Fruit fly (Drosophila melanogaster) whole organism, embryonic: ENCODE measurements around the gene Osi12.

Experiments
- Antp ChIP-seq: fragments of 200-800 bp; sonication (Bioruptor generic); optimal IDR thresholded peaks from 3 replicates; lab custom pipeline; 2016; ENCODE audit warnings: missing biosample characterization, missing genetic modification characterization
- Awh ChIP-seq: fragments of 200-800 bp; sonication (Bioruptor generic); IDR thresholded peaks from 2 replicates; pipeline ENCODE4, ENCODE4 v1.3.6; 2022; ENCODE audit warnings: missing biosample characterization, missing genetic modification characterization
- Blimp-1 ChIP-seq: fragments of 200-800 bp; sonication (Bioruptor generic); optimal IDR thresholded peaks from 3 replicates; lab custom pipeline; 2018; ENCODE audit warnings: missing biosample characterization, missing genetic modification characterization, mild to moderate bottlenecking, moderate library complexity, missing genetic modification reagents
- CG1024 ChIP-seq: fragments of 200-800 bp; sonication (Bioruptor generic); IDR thresholded peaks from 2 replicates; pipeline ENCODE4 v1.3.6; 2022; ENCODE audit warnings: missing biosample characterization, missing genetic modification characterization
- CG11093 ChIP-seq: fragments of 200-800 bp; sonication (Bioruptor generic); IDR thresholded peaks from 3 replicates; pipeline ENCODE4 v1.3.6; 2022; ENCODE audit warnings: missing biosample characterization, missing genetic modification characterization
- CG12744 ChIP-seq: fragments of 200-800 bp; sonication (Bioruptor generic); optimal IDR thresholded peaks from 2 replicates; lab custom pipeline; 2016; ENCODE audit warnings: missing biosample characterization, missing genetic modification characterization
- CG15269 ChIP-seq: fragments of 200-800 bp; sonication (Bioruptor generic); optimal IDR thresholded peaks from 2 replicates; lab custom pipeline; 2018; ENCODE audit warnings: missing biosample characterization, mild to moderate bottlenecking, missing genetic modification characterization, moderate library complexity
- CG1603 ChIP-seq: fragments of 200-800 bp; sonication (Bioruptor generic); optimal IDR thresholded peaks from 2 replicates; lab custom pipeline; 2019; ENCODE audit warnings: missing biosample characterization, mild to moderate bottlenecking, missing genetic modification characterization, moderate library complexity
- CG16779 ChIP-seq: fragments of 200-800 bp; sonication (Bioruptor generic); IDR thresholded peaks from 2 replicates; pipeline ENCODE4 v1.3.6; 2022; ENCODE audit warnings: missing biosample characterization, missing genetic modification characterization
- CG17359 ChIP-seq: fragments of 200-800 bp; sonication (Bioruptor generic); optimal IDR thresholded peaks from 3 replicates; lab custom pipeline; 2018; ENCODE audit warnings: missing biosample characterization, mild to moderate bottlenecking, missing genetic modification characterization, moderate library complexity
- CG17829 ChIP-seq: fragments of 200-800 bp; optimal IDR thresholded peaks from 2 replicates; lab custom pipeline; 2019; ENCODE audit warnings: missing biosample characterization, mild to moderate bottlenecking, missing genetic modification characterization, moderate library complexity
- CG32767 ChIP-seq: fragments of 200-800 bp; sonication (Bioruptor generic); IDR thresholded peaks from 2 replicates; pipeline ENCODE4 v1.3.6; 2022; ENCODE audit warnings: missing biosample characterization, missing genetic modification characterization
- CG3847 ChIP-seq: fragments of 200-800 bp; sonication (Bioruptor generic); IDR thresholded peaks from 2 replicates; pipeline ENCODE4 v1.3.6; 2022; ENCODE audit warnings: missing biosample characterization, missing genetic modification characterization
- CG9215 ChIP-seq: fragments of 200-800 bp; sonication (Bioruptor generic); IDR thresholded peaks from 2 replicates; pipeline ENCODE4 v1.3.6; 2022; ENCODE audit warnings: missing biosample characterization, missing genetic modification characterization
- CG9727 ChIP-seq: fragments of 200-800 bp; sonication (Bioruptor generic); optimal IDR thresholded peaks from 3 replicates; lab custom pipeline; 2017; ENCODE audit warnings: missing biosample characterization, mild to moderate bottlenecking, missing genetic modification characterization
- Dref ChIP-seq: fragments of 200-800 bp; sonication (Bioruptor generic); IDR thresholded peaks from 2 replicates; pipeline ENCODE4 v1.3.6; 2022; ENCODE audit warnings: missing biosample characterization, missing genetic modification characterization
- Eip74EF ChIP-seq, 2 experiments: fragments of 200-800 bp in 1 of 2; fragments of >200 bp in 1 of 2; sonication (Bioruptor generic) in 1 of 2; optimal IDR thresholded peaks; 2 replicates each; lab custom pipeline; 2017 to 2019; ENCODE audit warnings: missing biosample characterization in 2 of 2, missing genetic modification characterization in 2 of 2, mild to moderate bottlenecking in 1 of 2, moderate library complexity in 1 of 2
- Fer3 ChIP-seq: fragments of 200-800 bp; sonication (Bioruptor generic); optimal IDR thresholded peaks from 2 replicates; lab custom pipeline; 2018; ENCODE audit warnings: missing biosample characterization, mild to moderate bottlenecking, missing genetic modification characterization, moderate library complexity
- HLH3B ChIP-seq: fragments of 200-800 bp; sonication (Bioruptor generic); IDR thresholded peaks from 2 replicates; pipeline ENCODE4 v1.3.6; 2022; ENCODE audit warnings: missing biosample characterization, missing genetic modification characterization
- Hand ChIP-seq: fragments of 200-800 bp; sonication (Bioruptor generic); optimal IDR thresholded peaks from 2 replicates; lab custom pipeline; 2017; ENCODE audit warnings: mild to moderate bottlenecking, missing biosample characterization, missing genetic modification reagents, missing genetic modification characterization
- HmgD ChIP-seq: fragments of 200-800 bp; sonication (Bioruptor generic); optimal IDR thresholded peaks from 3 replicates; lab custom pipeline; 2016; ENCODE audit warnings: missing biosample characterization, missing genetic modification characterization
- NK7.1 ChIP-seq: fragments of 200-800 bp; sonication (Bioruptor generic); optimal IDR thresholded peaks from 3 replicates; lab custom pipeline; 2016; ENCODE audit warnings: missing biosample characterization, missing genetic modification characterization
- Neu2 ChIP-seq: fragments of 200-800 bp; sonication (Bioruptor generic); optimal IDR thresholded peaks from 3 replicates; lab custom pipeline; 2016; ENCODE audit warnings: missing biosample characterization, missing genetic modification characterization, borderline replicate concordance
- Scr ChIP-seq: fragments of 200-800 bp; sonication (Bioruptor generic); IDR thresholded peaks from 2 replicates; pipeline ENCODE4 v1.3.6; 2022; ENCODE audit warnings: missing biosample characterization, missing genetic modification characterization; ENCODE audit not compliant: partially characterized antibody
- Stat92E ChIP-seq, 3 experiments: fragments of >200 bp in 2 of 3; fragments of 200-800 bp in 1 of 3; sonication (Bioruptor generic) in 1 of 3; optimal IDR thresholded peaks; 2 replicates each; lab custom pipeline; 2017 to 2019; ENCODE audit warnings: missing biosample characterization in 3 of 3, missing genetic modification characterization in 3 of 3, mild to moderate bottlenecking in 1 of 3, moderate library complexity in 1 of 3
- abd-A ChIP-seq: fragments of 200-800 bp; sonication (Bioruptor generic); optimal IDR thresholded peaks from 3 replicates; lab custom pipeline; 2019; ENCODE audit warnings: missing biosample characterization, mild to moderate bottlenecking, missing genetic modification characterization, moderate library complexity
- al ChIP-seq: fragments of 200-800 bp; sonication (Bioruptor generic); IDR thresholded peaks from 2 replicates; pipeline ENCODE4 v1.3.6; 2022; ENCODE audit warnings: missing biosample characterization, missing genetic modification characterization
- ara ChIP-seq: fragments of 200-800 bp; sonication (Bioruptor generic); IDR thresholded peaks from 2 replicates; pipeline ENCODE4 v1.3.6; 2022; ENCODE audit warnings: missing biosample characterization, missing genetic modification characterization
- bab2 ChIP-seq: fragments of 200-800 bp; sonication (Bioruptor generic); optimal IDR thresholded peaks from 2 replicates; lab custom pipeline; 2016; ENCODE audit warnings: missing biosample characterization, missing genetic modification characterization
- cad ChIP-seq: fragments of >200 bp; optimal IDR thresholded peaks from 2 replicates; lab custom pipeline; 2017; ENCODE audit warnings: missing biosample characterization, missing genetic modification characterization
- cwo ChIP-seq: fragments of 200-800 bp; sonication (Bioruptor generic); optimal IDR thresholded peaks from 3 replicates; lab custom pipeline; 2017; ENCODE audit warnings: missing biosample characterization, missing genetic modification characterization, mild to moderate bottlenecking, moderate library complexity, missing genetic modification reagents
- dmrt99B ChIP-seq: fragments of 200-800 bp; sonication (Bioruptor generic); optimal IDR thresholded peaks from 2 replicates; lab custom pipeline; 2018; ENCODE audit warnings: missing biosample characterization, mild to moderate bottlenecking, missing genetic modification characterization, moderate library complexity
- gcm ChIP-seq: fragments of 200-800 bp; sonication (Bioruptor generic); optimal IDR thresholded peaks from 2 replicates; lab custom pipeline; 2019; ENCODE audit warnings: missing biosample characterization, mild to moderate bottlenecking, missing genetic modification characterization, moderate library complexity
- oc ChIP-seq: fragments of 200-800 bp; sonication (Bioruptor generic); optimal IDR thresholded peaks from 2 replicates; lab custom pipeline; 2018; ENCODE audit warnings: missing biosample characterization, mild to moderate bottlenecking, missing genetic modification characterization, moderate library complexity
- pb ChIP-seq: fragments of 200-800 bp; sonication (Bioruptor generic); optimal IDR thresholded peaks from 3 replicates; lab custom pipeline; 2016; ENCODE audit warnings: missing biosample characterization, missing genetic modification characterization
- pho ChIP-seq: fragments of 200-800 bp; sonication (Bioruptor generic); optimal IDR thresholded peaks from 2 replicates; lab custom pipeline; 2016; ENCODE audit warnings: missing biosample characterization, missing genetic modification characterization
- pros ChIP-seq: fragments of 200-800 bp; sonication (Bioruptor generic); optimal IDR thresholded peaks from 3 replicates; lab custom pipeline; 2019; ENCODE audit warnings: missing biosample characterization, mild to moderate bottlenecking, missing genetic modification characterization, moderate library complexity
- sc ChIP-seq, 3 experiments: fragments of >200 bp in 2 of 3; fragments of 200-800 bp in 1 of 3; sonication (Bioruptor generic) in 1 of 3; optimal IDR thresholded peaks; 2 replicates in 2 of 3; 3 replicates in 1 of 3; lab custom pipeline; 2017; ENCODE audit warnings: mild to moderate bottlenecking in 1 of 3, missing biosample characterization in 1 of 3, missing genetic modification characterization in 1 of 3, missing genetic modification reagents in 1 of 3
- schlank ChIP-seq: fragments of 200-800 bp; sonication (Bioruptor generic); optimal IDR thresholded peaks from 2 replicates; lab custom pipeline; 2018; ENCODE audit warnings: missing biosample characterization, mild to moderate bottlenecking, missing genetic modification characterization
- sd ChIP-seq: fragments of 200-800 bp; sonication (Bioruptor generic); optimal IDR thresholded peaks from 3 replicates; lab custom pipeline; 2018; ENCODE audit warnings: missing biosample characterization, mild to moderate bottlenecking, missing genetic modification characterization, moderate library complexity
- sens ChIP-seq: fragments of 200-800 bp; sonication (Bioruptor generic); peaks from one replicate; lab custom pipeline; 2016; ENCODE audit warnings: missing biosample characterization, missing genetic modification characterization
- slou ChIP-seq: fragments of 200-800 bp; sonication (Bioruptor generic); optimal IDR thresholded peaks from 3 replicates; lab custom pipeline; 2016; ENCODE audit warnings: missing biosample characterization, missing genetic modification characterization
- sug ChIP-seq: fragments of 200-800 bp; optimal IDR thresholded peaks from 2 replicates; lab custom pipeline; 2019; ENCODE audit warnings: missing biosample characterization, mild to moderate bottlenecking, missing genetic modification characterization, moderate library complexity
- ttk ChIP-seq: fragments of 200-800 bp; sonication (Bioruptor generic); IDR thresholded peaks from 2 replicates; pipeline ENCODE4 v2.1.2; 2022; ENCODE audit warnings: missing biosample characterization, missing genetic modification characterization
- twi ChIP-seq: fragments of 200-800 bp; optimal IDR thresholded peaks from 2 replicates; lab custom pipeline; 2019; ENCODE audit warnings: missing biosample characterization, mild to moderate bottlenecking, missing genetic modification characterization, moderate library complexity
- vnd ChIP-seq: fragments of 200-800 bp; sonication (Bioruptor generic); IDR thresholded peaks from 3 replicates; pipeline ENCODE4 v1.3.6; 2022; ENCODE audit warnings: missing biosample characterization, missing genetic modification characterization; ENCODE audit not compliant: partially characterized antibody
- vvl ChIP-seq: fragments of 200-800 bp; sonication (Bioruptor generic); IDR thresholded peaks from 2 replicates; pipeline ENCODE4 v1.3.6; 2022; ENCODE audit warnings: missing biosample characterization, missing genetic modification characterization
- zen2 ChIP-seq: fragments of 200-800 bp; sonication (Bioruptor generic); IDR thresholded peaks from 3 replicates; pipeline ENCODE4 v1.3.6; 2022; ENCODE audit warnings: missing biosample characterization, missing genetic modification characterization; ENCODE audit not compliant: partially characterized antibody

Gene Osi12

DNA sequence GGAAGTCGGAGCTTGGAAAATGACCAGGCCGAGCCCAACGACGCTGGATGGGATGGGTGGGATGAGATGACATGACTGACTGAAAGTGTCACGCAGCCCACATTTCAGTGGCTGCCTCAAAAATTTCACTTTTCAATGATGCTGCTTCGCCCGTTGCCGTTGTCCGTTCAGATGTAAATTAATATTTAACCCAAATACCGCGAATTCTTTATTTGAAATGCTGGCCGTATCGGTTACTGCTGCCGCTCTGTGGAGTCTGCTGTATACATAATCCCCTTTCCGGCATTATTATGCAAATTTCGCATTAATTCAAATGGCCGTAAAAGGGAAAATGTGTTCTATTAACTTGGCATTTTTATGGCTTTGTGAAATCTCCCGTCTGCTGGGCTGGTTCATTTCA, 48.0 kb upstream of the Osi12 start:
- no peak for TF ChIP-seq sug
- TF ChIP-seq CG1024 (GFP tag; lab: Robert Waterston, UW), result no peak
- TF ChIP-seq Dref (GFP tag; lab: Robert Waterston, UW), result no peak
- TF ChIP-seq dmrt99B (tag; lab: Kevin White, UChicago), result no peak
- no peak for TF ChIP-seq HmgD
- TF ChIP-seq Awh (GFP tag; lab: Robert Waterston, UW), result 0 out of 2 replicates have a peak, but pooled peaks have one; percentile 41
- TF ChIP-seq bab2, result no peak
- TF ChIP-seq Antp (GFP tag; lab: Kevin White, UChicago), result no peak
- TF ChIP-seq vvl, result peak; percentile 20; the same call in 1 of the 2 replicates
- TF ChIP-seq sd (tag; lab: Kevin White, UChicago), result peak; percentile 87
- TF ChIP-seq Hand (GFP tag; lab: Kevin White, UChicago), result no peak
- TF ChIP-seq cad (GFP tag; lab: Kevin White, UChicago), result no peak
- no peak for TF ChIP-seq CG17829
- no peak for TF ChIP-seq CG9727 (GFP tag; lab: Kevin White, UChicago)
- TF ChIP-seq schlank (tag; lab: Kevin White, UChicago), result no peak
- TF ChIP-seq ttk, result no peak
- no peak for TF ChIP-seq vnd (GFP tag; lab: Robert Waterston, UW)
- no peak for TF ChIP-seq HLH3B (GFP tag; lab: Robert Waterston, UW)
- TF ChIP-seq al (GFP tag; lab: Robert Waterston, UW), result no peak
- peak; percentile 84 for TF ChIP-seq Blimp-1 (GFP tag; lab: Kevin White, UChicago)
- no peak for TF ChIP-seq zen2 (GFP tag; lab: Robert Waterston, UW)
- no peak for TF ChIP-seq NK7.1 (GFP tag; lab: Kevin White, UChicago)
- peak; percentile 47 for TF ChIP-seq abd-A (tag; lab: Kevin White, UChicago)

DNA sequence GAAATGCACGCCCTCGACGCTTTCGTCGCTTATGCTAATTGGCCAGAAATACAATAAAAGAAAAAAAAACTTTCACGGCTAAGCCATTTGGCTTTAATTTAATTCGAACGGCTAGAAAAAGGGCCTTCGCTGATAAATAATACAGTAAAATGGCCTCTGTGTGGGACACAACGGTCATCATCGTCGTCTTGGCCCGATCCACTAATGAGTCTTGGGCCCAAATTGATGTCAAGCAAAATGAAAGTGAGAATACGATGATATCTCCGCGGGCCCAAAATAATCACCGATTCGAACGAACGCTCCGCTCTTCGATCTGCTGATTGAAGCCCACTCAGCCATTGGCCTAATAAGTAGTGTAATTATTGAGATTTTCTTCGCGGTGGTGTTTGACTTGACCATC, 46.9 kb upstream of the Osi12 start:
- peak; percentile 84 for TF ChIP-seq pros (GFP tag; lab: Kevin White, UChicago)
- TF ChIP-seq abd-A (tag; lab: Kevin White, UChicago), result peak; percentile 76
- peak; percentile 36 for TF ChIP-seq oc (tag; lab: Kevin White, UChicago)
- peak; percentile 47 for TF ChIP-seq sens (GFP tag; lab: Kevin White, UChicago)
- peak; percentile 91 for TF ChIP-seq Awh (GFP tag; lab: Robert Waterston, UW)
- TF ChIP-seq sc (optimal IDR thresholded peaks at IDR 0.05; lab: Kevin White, UChicago), result no peak
- no peak for TF ChIP-seq sc (GFP tag; optimal IDR thresholded peaks at IDR 0.05; lab: Kevin White, UChicago)
- TF ChIP-seq Blimp-1 (GFP tag; lab: Kevin White, UChicago), result peak; percentile 97
- no peak for TF ChIP-seq Stat92E (GFP tag; optimal IDR thresholded peaks at IDR 0.05; lab: Kevin White, UChicago)
- no peak for TF ChIP-seq CG11093
- TF ChIP-seq Neu2 (GFP tag; lab: Kevin White, UChicago), result no peak
- TF ChIP-seq, all 482 proteins: peak for 6

DNA sequence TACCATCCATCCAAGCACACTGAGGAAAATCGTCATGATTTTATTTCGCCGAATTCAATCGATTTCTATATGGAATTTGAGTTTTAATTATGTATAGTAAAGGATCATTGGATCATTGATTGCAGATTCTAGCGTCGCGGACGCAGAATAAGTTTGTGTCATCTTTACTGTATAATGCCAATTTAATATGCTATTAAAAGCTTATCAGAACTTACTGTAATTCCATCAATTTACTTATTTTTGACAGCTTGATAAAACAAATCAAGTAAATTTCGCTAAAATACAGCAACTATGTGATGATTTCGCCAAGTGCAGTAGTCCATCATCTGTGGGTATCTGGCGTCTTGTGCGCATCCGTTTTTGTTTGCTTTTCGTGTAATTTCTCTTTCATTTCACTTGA, 45.2 kb upstream of the Osi12 start:
- TF ChIP-seq Fer3, result no peak
- TF ChIP-seq CG3847, result no peak
- no peak for TF ChIP-seq Scr
- no peak for TF ChIP-seq CG12744 (GFP tag; lab: Kevin White, UChicago)
- TF ChIP-seq twi, result no peak
- no peak for TF ChIP-seq CG32767
- TF ChIP-seq CG17359 (tag; lab: Kevin White, UChicago), result peak; percentile 16
- TF ChIP-seq Eip74EF (GFP tag; optimal IDR thresholded peaks at IDR 0.05; lab: Kevin White, UChicago), result peak in 1 of 2 experiments; percentile 11
- peak; percentile 32 for TF ChIP-seq CG1603
- no peak for TF ChIP-seq CG16779 (GFP tag; lab: Robert Waterston, UW)
- TF ChIP-seq CG15269 (tag; lab: Kevin White, UChicago), result no peak
- no peak for TF ChIP-seq cwo (GFP tag; lab: Kevin White, UChicago)
- no peak for TF ChIP-seq gcm
- TF ChIP-seq ara (GFP tag; lab: Robert Waterston, UW), result no peak
- no peak for TF ChIP-seq pb (GFP tag; lab: Kevin White, UChicago)
- no peak for TF ChIP-seq slou (GFP tag; lab: Kevin White, UChicago)
- no peak for TF ChIP-seq CG9215
- no peak for TF ChIP-seq pho
